Worm (Caenorhabditis elegans) whole organism, dauer: ENCODE results near the gene F10D2.8.

ENCODE experiments used
- unc-62 ChIP-seq: sonication (generic microtip); optimal IDR thresholded peaks from 2 replicates; lab custom pipeline; 2017; ENCODE audit warnings: missing biosample characterization, missing genetic modification reagents, missing genetic modification characterization

The F10D2.8 gene

ce11 chrV:7150570-7150969, at the start of gene F10D2.8:
Gene F10D2.8 (minus strand): TSS chrV:7150714.
- TF ChIP-seq unc-62: no peak

- TF ChIP-seq unc-62: no peak
Observed at ce11 chrV:7199932-7200331, 49.4 kb upstream of the F10D2.8 start, which contains the start of gene F09G2.1. Gene F09G2.1 (plus strand): TSS chrV:7200232.

- no peak for TF ChIP-seq unc-62
Observed at ce11 chrV:7199077-7199476, 48.6 kb upstream of the F10D2.8 start.

ce11 chrV:7198403-7198802, 47.9 kb upstream of the F10D2.8 start:
- TF ChIP-seq unc-62: no peak

ce11 chrV:7197036-7197435, 46.5 kb upstream of the F10D2.8 start:
- TF ChIP-seq unc-62: no peak

ce11 chrV:7196498-7196966, 46.0 kb upstream of the F10D2.8 start, which contains the start of gene F09G2.2:
Gene F09G2.2 (plus strand): TSS chrV:7196916.
- no peak for TF ChIP-seq unc-62

ce11 chrV:7196037-7196436, 45.5 kb upstream of the F10D2.8 start, which contains the start of gene attf-2:
Gene attf-2 (minus strand): TSS chrV:7196137.
- no peak for TF ChIP-seq unc-62

- no peak for TF ChIP-seq unc-62
Observed at ce11 chrV:7194818-7195217, 44.3 kb upstream of the F10D2.8 start.

ce11 chrV:7193562-7193961, 43.0 kb upstream of the F10D2.8 start, which contains the start of gene F09G2.8:
Gene F09G2.8 (minus strand): TSS chrV:7193662.
- TF ChIP-seq unc-62: no peak

- TF ChIP-seq unc-62: no peak
Observed at ce11 chrV:7187295-7187694, 36.8 kb upstream of the F10D2.8 start.

ce11 chrV:7186599-7186998, 36.1 kb upstream of the F10D2.8 start:
- TF ChIP-seq unc-62: no peak

ce11 chrV:7184549-7184948, 34.0 kb upstream of the F10D2.8 start, which contains the start of gene pitr-5:
Gene pitr-5 (plus strand): TSS chrV:7184849.
- no peak for TF ChIP-seq unc-62

ce11 chrV:7178843-7179242, 28.3 kb upstream of the F10D2.8 start, which contains the start of gene cpsf-2:
Gene cpsf-2 (plus strand): TSS chrV:7179172.
- no peak for TF ChIP-seq unc-62

ce11 chrV:7175201-7175600, 24.7 kb upstream of the F10D2.8 start, which contains the start of gene lgc-39:
Gene lgc-39 (plus strand): TSS chrV:7175501.
- no peak for TF ChIP-seq unc-62

- no peak for TF ChIP-seq unc-62
Observed at ce11 chrV:7166709-7167108, 16.2 kb upstream of the F10D2.8 start, which contains the start of gene ugt-36. Gene ugt-36 (plus strand): TSS chrV:7167009.

ce11 chrV:7164210-7164609, 13.7 kb upstream of the F10D2.8 start, which contains the start of gene srh-83:
Gene srh-83 (plus strand): TSS chrV:7164510.
- no peak for TF ChIP-seq unc-62

ce11 chrV:7163477-7164114, 13.1 kb upstream of the F10D2.8 start, which contains the start of gene ugt-41:
Gene ugt-41 (minus strand): TSS chrV:7163595.
- TF ChIP-seq unc-62: no peak

- no peak for TF ChIP-seq unc-62
Observed at ce11 chrV:7159391-7159790, 8.9 kb upstream of the F10D2.8 start, which contains the start of gene str-204. Gene str-204 (plus strand): TSS chrV:7159691.
